Fruit fly (Drosophila melanogaster) S2 (cell line): ENCODE measurements around the gene IM33.

Experiments used
- CG8478 ChIP-seq: fragments of >200 bp; optimal IDR thresholded peaks from 2 replicates; lab custom pipeline; 2018
- CTCF ChIP-seq, 2 experiments: fragments of >200 bp; optimal IDR thresholded peaks; 2 replicates each; lab custom pipeline; 2018

DNA sequence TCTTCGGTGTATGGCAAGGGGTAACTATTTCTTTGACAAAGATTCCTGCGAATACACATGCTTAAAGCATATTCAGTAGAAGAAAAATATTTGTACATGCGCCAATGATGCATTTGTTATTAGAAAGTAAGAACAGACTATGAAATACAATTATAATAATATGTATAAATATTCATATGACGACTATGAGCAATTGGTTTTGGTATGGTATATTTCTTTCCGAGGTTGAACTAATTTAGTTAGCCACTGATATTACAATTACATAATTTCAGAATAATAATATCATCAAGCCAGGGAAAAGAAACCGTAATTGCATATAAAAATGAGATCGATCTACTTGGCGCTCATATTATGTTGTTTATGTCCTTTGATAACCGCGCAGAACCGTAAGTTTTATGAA lies 5.1 kb upstream of the IM33 start, which contains the start of gene CG43145:
- TF ChIP-seq CG8478 (lab: Kevin White, UChicago) (no peak), CTCF (optimal IDR thresholded peaks at IDR 0.05; lab: Kevin White, UChicago) (no peak)
